Worm (Caenorhabditis elegans) whole organism, L4/young adult: Measurements from ENCODE around the gene stdh-2.

Experiments
- dao-5 ChIP-seq: sonication (generic microtip); optimal IDR thresholded peaks from 2 replicates; lab custom pipeline; 2016; ENCODE audit warnings: missing genotype, missing genetic modification characterization, moderate library complexity, missing compliant biosample characterization
- him-1 ChIP-seq: sonication (generic microtip); optimal IDR thresholded peaks from 2 replicates; lab custom pipeline; 2016; ENCODE audit warnings: missing genotype, missing genetic modification reagents, missing genetic modification characterization, missing compliant biosample characterization

DNA sequence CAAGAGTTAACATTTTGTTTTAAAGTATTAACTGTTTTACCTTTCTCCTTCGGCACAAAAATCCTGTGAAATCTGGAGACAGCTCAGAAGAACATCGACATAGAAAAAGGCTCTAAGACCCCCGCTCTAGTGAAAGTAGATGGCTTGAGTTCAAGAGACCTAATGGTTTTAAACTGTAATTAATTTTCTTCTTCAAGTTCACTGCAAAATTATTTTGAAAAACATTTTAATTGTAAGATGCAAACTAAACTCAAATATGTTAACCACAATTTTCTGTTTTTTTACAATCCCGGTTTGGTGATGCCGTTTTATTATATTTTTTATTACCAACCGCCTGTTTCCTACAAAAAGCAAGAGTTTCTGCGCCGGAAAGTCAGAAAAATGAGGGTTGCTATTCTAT lies 9.5 kb downstream of the stdh-2 start, which contains the start of gene clec-233:
- TF ChIP-seq dao-5 (tag; lab: Kevin White, UChicago) (no peak), him-1 (no peak)
